Fruit fly (Drosophila melanogaster): ENCODE data around the gene CG32590.

Gene CG32590

dm6 chrX:14810433-14810832 lies 28.5 kb downstream of the CG32590 start:
- TF ChIP-seq CG17801 (GFP tag; optimal IDR thresholded peaks at IDR 0.05; ENCODE audit: partially characterized antibody) = no peak

DNA sequence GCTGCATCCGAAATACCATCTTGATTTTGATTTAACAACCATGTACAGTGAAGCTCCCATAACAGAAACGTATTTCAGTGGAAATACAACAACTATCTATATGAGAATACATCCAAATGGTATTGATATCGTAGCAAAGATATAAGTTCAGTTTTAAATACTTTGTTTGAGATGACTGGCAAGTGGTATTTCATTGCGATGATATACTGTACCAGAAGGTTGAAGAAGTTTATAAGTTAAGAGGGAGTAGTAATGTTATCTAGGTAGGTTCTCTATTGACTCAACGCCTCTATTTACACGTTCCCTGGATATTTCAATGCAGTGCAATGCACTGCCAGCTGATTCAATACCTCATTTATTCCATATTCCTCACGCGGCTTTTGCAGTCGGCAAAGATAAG lies 33.3 kb downstream of the CG32590 start:
- no peak for TF ChIP-seq CG17801 (GFP tag; optimal IDR thresholded peaks at IDR 0.05; ENCODE audit: partially characterized antibody)

DNA sequence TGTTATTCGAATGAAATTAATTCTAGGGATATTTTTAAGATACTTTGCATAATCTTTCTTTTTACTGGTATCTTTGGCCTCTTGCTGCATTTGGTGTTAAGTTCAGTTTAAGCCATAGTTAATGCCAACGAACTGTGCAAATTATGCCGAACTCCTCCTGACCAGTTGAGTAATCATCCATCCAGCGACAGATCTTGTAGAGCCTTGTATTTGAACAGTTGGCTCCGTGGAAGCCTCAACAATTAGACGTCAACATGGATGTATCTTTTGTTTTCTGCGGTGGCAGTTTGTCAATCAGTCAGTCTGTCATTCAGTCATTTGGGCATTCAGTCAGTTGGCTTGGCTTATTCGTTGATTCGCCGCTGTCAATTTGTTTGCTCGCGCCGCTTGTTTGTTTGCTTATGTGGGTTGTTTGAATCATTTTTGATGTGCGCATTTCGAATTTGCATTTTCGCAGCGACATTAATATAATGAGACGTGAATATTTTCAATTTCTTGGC lies 36.2 kb downstream of the CG32590 start:
- TF ChIP-seq CG17801 (GFP tag; optimal IDR thresholded peaks at IDR 0.05; ENCODE audit: partially characterized antibody) = no peak
